Fruit fly (Drosophila melanogaster): ENCODE measurements around the gene ChT.

The ChT gene

dm6 chr3R:18670441-18671111 is 9.8 kb upstream of the ChT start (continued):
- TF ChIP-seq z (GFP tag; IDR thresholded peaks at IDR 0.05) (peak; percentile 81), Atf3 (GFP tag; optimal IDR thresholded peaks at IDR 0.05) (no peak), nerfin-1 (tag; optimal IDR thresholded peaks at IDR 0.05) (peak; percentile 76), Nf-YC (tag; optimal IDR thresholded peaks at IDR 0.05) (no peak), seq (GFP tag; IDR thresholded peaks at IDR 0.05) (no peak; the same call in 1 of the 2 replicates), CG11085 (GFP tag; IDR thresholded peaks at IDR 0.05) (0 out of 2 replicates have a peak, but pooled peaks have one; percentile 31), CG1024 (GFP tag; IDR thresholded peaks at IDR 0.05) (no peak), Myb (GFP tag; optimal IDR thresholded peaks at IDR 0.05) (no peak), ash1 (GFP tag; optimal IDR thresholded peaks at IDR 0.05) (no peak), CG10959 (GFP tag; IDR thresholded peaks at IDR 0.05) (no peak), CG3281 (GFP tag; optimal IDR thresholded peaks at IDR 0.05) (peak; percentile 18), Hr39 (optimal IDR thresholded peaks at IDR 0.05) (no peak), CG11560 (tag; IDR thresholded peaks at IDR 0.05) (no peak), CG13894 (tag; optimal IDR thresholded peaks at IDR 0.05) (no peak), Poxn (GFP tag; IDR thresholded peaks at IDR 0.05) (no peak), lilli (GFP tag; optimal IDR thresholded peaks at IDR 0.05) (no peak), onecut (GFP tag; IDR thresholded peaks at IDR 0.05) (no peak; the same call in 1 of the 2 replicates), Hmr (GFP tag; optimal IDR thresholded peaks at IDR 0.05) (peak; percentile 59), CG34422 (GFP tag; IDR thresholded peaks at IDR 0.05) (no peak), bsh (GFP tag; optimal IDR thresholded peaks at IDR 0.05) (peak in 1 of 2 experiments; percentile 72), CG12155 (GFP tag; optimal IDR thresholded peaks at IDR 0.05) (no peak), pho (GFP tag; optimal IDR thresholded peaks at IDR 0.05) (no peak), kni (GFP tag; optimal IDR thresholded peaks at IDR 0.05) (no peak), nmo (GFP tag; optimal IDR thresholded peaks at IDR 0.05) (peak; percentile 90), Lhr (GFP tag; optimal IDR thresholded peaks at IDR 0.05) (no peak), Hsf (GFP tag; optimal IDR thresholded peaks at IDR 0.05) (peak; percentile 35), odd (GFP tag; optimal IDR thresholded peaks at IDR 0.05) (no peak), btn (GFP tag; optimal IDR thresholded peaks at IDR 0.05) (no peak), CG2712 (tag; optimal IDR thresholded peaks at IDR 0.05) (peak; percentile 66), eyg (GFP tag; optimal IDR thresholded peaks at IDR 0.05) (no peak), dpn (GFP tag; optimal IDR thresholded peaks at IDR 0.05) (peak in 1 of 2 experiments; percentile 43), MESR4 (GFP tag; optimal IDR thresholded peaks at IDR 0.05) (no peak), psq (GFP tag; optimal IDR thresholded peaks at IDR 0.05) (no peak), usp (GFP tag; optimal IDR thresholded peaks at IDR 0.05) (no peak), CG10274 (GFP tag; optimal IDR thresholded peaks at IDR 0.05) (no peak), CG3847 (GFP tag; IDR thresholded peaks at IDR 0.05) (no peak), CG11398 (GFP tag; optimal IDR thresholded peaks at IDR 0.05) (no peak), ham (GFP tag; IDR thresholded peaks at IDR 0.05) (no peak), Dbx (GFP tag; IDR thresholded peaks at IDR 0.05) (no peak), Bteb2 (GFP tag; optimal IDR thresholded peaks at IDR 0.05) (no peak), sima (GFP tag; optimal IDR thresholded peaks at IDR 0.05) (no peak), abd-A (tag; optimal IDR thresholded peaks at IDR 0.05) (no peak), lmd (GFP tag; IDR thresholded peaks at IDR 0.05) (peak; percentile 45), az2 (GFP tag; optimal IDR thresholded peaks at IDR 0.05) (peak; percentile 36), CoRest (tag; optimal IDR thresholded peaks at IDR 0.05) (peak; percentile 67), Dek (tag; optimal IDR thresholded peaks at IDR 0.05) (peak; percentile 61), sna (GFP tag; IDR thresholded peaks at IDR 0.05; ENCODE audit: partially characterized antibody) (no peak), CG14965 (GFP tag; optimal IDR thresholded peaks at IDR 0.05; ENCODE audit: borderline replicate concordance) (no peak), CG10267 (tag; optimal IDR thresholded peaks at IDR 0.05) (no peak), fd102C (GFP tag; optimal IDR thresholded peaks at IDR 0.05) (no peak), CG33557 (GFP tag; optimal IDR thresholded peaks at IDR 0.05) (peak; percentile 14)
